Worm (Caenorhabditis elegans) whole organism, early embryonic: ENCODE measurements around the gene lips-11.

Experiments
- hmbx-1 ChIP-seq: sonication (generic microtip); optimal IDR thresholded peaks from 2 replicates; lab custom pipeline; 2016; ENCODE audit warnings: mild to moderate bottlenecking, missing genetic modification characterization, missing compliant biosample characterization
- tbx-11 ChIP-seq: fragments of 200-800 bp; sonication (Bioruptor generic); IDR thresholded peaks from 2 replicates; pipeline ENCODE4 v1.3.6; 2022; ENCODE audit warnings: missing genetic modification characterization, missing compliant biosample characterization

DNA sequence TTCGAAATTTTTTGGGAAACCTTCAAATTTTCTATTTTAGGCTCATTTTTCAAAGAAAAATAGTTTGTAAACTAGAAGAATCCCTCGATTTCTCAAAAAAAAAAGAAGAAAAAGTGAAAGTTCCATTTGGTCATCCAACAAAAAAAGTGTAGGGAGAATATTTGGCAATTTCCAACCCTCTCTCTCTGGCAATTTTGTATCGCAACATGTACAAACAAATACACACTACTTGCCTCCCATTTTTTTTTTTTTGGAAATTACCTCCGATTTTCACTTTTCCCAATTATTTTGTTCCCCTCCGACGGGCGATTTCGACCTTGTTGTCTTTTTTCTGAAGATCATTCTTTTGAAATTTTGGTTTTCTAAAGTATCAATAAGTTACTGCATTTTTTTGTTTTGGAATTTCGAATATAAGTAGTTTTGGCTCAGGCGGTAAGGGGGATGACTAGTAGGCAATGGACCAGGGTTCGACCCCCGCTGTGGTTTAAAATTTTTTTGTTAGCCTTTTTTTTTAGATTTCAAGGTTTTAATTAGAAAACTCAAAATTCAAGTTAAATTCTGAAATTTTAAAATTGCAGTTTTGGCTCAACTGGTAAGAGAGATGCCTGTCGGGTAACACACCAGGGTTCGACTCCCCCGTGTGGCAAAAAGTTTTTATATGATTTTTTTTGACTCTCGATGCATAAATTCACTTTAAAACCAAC, 22.1 kb downstream of the lips-11 start:
- TF ChIP-seq hmbx-1 (tag; lab: Kevin White, UChicago) (no peak), tbx-11 (GFP tag; lab: Robert Waterston, UW) (no peak)
